Worm (Caenorhabditis elegans): ENCODE results near the gene nhr-105.

DNA sequence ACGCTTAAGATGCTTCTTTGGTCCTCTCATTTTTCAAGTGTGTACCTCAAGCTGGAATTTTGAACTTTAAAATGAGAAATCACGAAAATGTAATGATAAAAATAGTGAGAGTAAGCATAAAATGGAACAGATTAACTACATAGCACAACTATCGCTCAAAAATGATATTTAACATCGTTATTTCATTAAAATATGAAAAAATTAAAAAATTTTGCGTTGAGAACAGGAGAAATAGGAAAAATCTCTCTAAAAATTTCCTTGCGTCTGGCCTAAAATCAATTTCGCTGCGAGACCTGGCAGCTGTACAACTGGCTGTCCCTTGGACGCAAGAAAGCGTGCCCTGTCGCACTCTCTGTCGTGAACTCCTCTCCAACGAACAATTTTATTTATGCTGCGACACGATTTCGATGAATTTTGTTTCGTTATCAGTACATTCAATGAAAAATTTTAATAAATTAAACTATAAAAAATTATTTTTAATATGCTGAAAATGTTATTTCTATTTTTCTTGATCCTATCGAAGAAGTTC is 34.7 kb downstream of the nhr-105 start, which contains the start of gene rps-4:
- TF ChIP-seq ztf-23 (GFP tag; IDR thresholded peaks at IDR 0.05) (no peak), flt-1 (GFP tag; IDR thresholded peaks at IDR 0.05) (peak; percentile 83)
